Worm (Caenorhabditis elegans) whole organism, L4 larva: ENCODE measurements around the gene W09D6.1.

ENCODE experiments used
- F44E2.7 ChIP-seq: fragments of 200-800 bp; sonication (Bioruptor generic); IDR thresholded peaks from 2 replicates; pipeline ENCODE4 v2.1.2; 2022; ENCODE audit warnings: missing genetic modification characterization, missing compliant biosample characterization
- ceh-28 ChIP-seq: fragments of 150-350 bp; optimal IDR thresholded peaks from 2 replicates; lab custom pipeline; 2014; ENCODE audit warnings: missing biosample characterization, missing genetic modification reagents, missing genetic modification characterization
- dmd-9 ChIP-seq: fragments of 200-800 bp; sonication (Bioruptor generic); IDR thresholded peaks from 2 replicates; pipeline ENCODE4 v1.3.6; 2022; ENCODE audit warnings: missing genetic modification reagents, missing genetic modification characterization, missing compliant biosample characterization
- egl-27 ChIP-seq: sonication (generic microtip); optimal IDR thresholded peaks from 3 replicates; lab custom pipeline; 2017; ENCODE audit warnings: missing biosample characterization, missing genetic modification reagents, missing genetic modification characterization
- jun-1 ChIP-seq: fragments of 150-350 bp; optimal IDR thresholded peaks from 2 replicates; lab custom pipeline; 2014; ENCODE audit warnings: missing biosample characterization, missing genetic modification reagents, missing genetic modification characterization
- lin-29 ChIP-seq: fragments of 200-800 bp; sonication (Bioruptor generic); IDR thresholded peaks from 2 replicates; pipeline ENCODE4 v1.3.6; 2022; ENCODE audit warnings: missing genetic modification reagents, missing genetic modification characterization, missing compliant biosample characterization
- lsy-2 ChIP-seq, 2 experiments: fragments of 150-350 bp in 1 of 2; sonication (generic microtip) in 1 of 2; optimal IDR thresholded peaks; 2 replicates each; lab custom pipeline; 2014 to 2017; ENCODE audit warnings: missing biosample characterization in 2 of 2, missing genetic modification characterization in 2 of 2
- madf-5 ChIP-seq, 2 experiments: fragments of 200-800 bp; sonication (Bioruptor generic); IDR thresholded peaks; 2 replicates each; pipeline ENCODE4 v1.3.6; 2022; ENCODE audit warnings: missing compliant biosample characterization in 2 of 2, missing genetic modification characterization in 2 of 2
- mdl-1 ChIP-seq, 2 experiments: fragments of 150-350 bp in 1 of 2; sonication (generic microtip) in 1 of 2; optimal IDR thresholded peaks; 2 replicates each; lab custom pipeline; 2014 to 2017; ENCODE audit warnings: missing biosample characterization in 2 of 2, missing genetic modification characterization in 2 of 2
- mep-1 ChIP-seq: fragments of 150-350 bp; sonication (generic microtip); optimal IDR thresholded peaks from 3 replicates; lab custom pipeline; 2014; ENCODE audit warnings: missing biosample characterization, missing genetic modification characterization
- nhr-28 ChIP-seq: fragments of 150-350 bp; optimal IDR thresholded peaks from 2 replicates; lab custom pipeline; 2014; ENCODE audit warnings: missing biosample characterization, missing genetic modification characterization
- nhr-77 ChIP-seq: fragments of 150-350 bp; optimal IDR thresholded peaks from 2 replicates; lab custom pipeline; 2014; ENCODE audit warnings: missing biosample characterization, missing genetic modification characterization

- TF ChIP-seq jun-1 (tag; lab: Kevin White, UChicago) (no peak), mdl-1 (tag; optimal IDR thresholded peaks at IDR 0.05; lab: Kevin White, UChicago) (no peak), F44E2.7 (no peak), ceh-28 (tag; lab: Kevin White, UChicago) (no peak), lsy-2 (tag; optimal IDR thresholded peaks at IDR 0.05; lab: Kevin White, UChicago) (no peak), nhr-28 (tag; lab: Kevin White, UChicago) (no peak), dmd-9 (GFP tag; lab: Robert Waterston, UW) (no peak), lin-29 (no peak), madf-5 (GFP tag; IDR thresholded peaks at IDR 0.05; lab: Robert Waterston, UW) (no peak), nhr-77 (no peak), egl-27 (tag; lab: Kevin White, UChicago) (no peak), mep-1 (tag; lab: Kevin White, UChicago) (no peak)
Observed at ce11 chrIII:11064576-11064975, 4.1 kb upstream of the W09D6.1 start.
